Fruit fly (Drosophila melanogaster) whole organism, embryonic: ENCODE data around the gene Cngl.
A peak's percentile ranks its signal among the peaks of the same experiment; 100 is the strongest.

ENCODE experiments used
- ATbp ChIP-seq: fragments of 200-800 bp; sonication (Bioruptor generic); optimal IDR thresholded peaks from 2 replicates; lab custom pipeline; 2017; ENCODE audit warnings: missing biosample characterization, mild to moderate bottlenecking, missing genetic modification characterization, missing genetic modification reagents
- Adf1 ChIP-seq: fragments of 200-800 bp; sonication (Bioruptor generic); IDR thresholded peaks from 2 replicates; pipeline ENCODE4 v1.3.6; 2022; ENCODE audit warnings: missing biosample characterization, missing genetic modification characterization
- BEAF-32 ChIP-seq: fragments of 200-800 bp; sonication (Bioruptor generic); optimal IDR thresholded peaks from 3 replicates; lab custom pipeline; 2017; ENCODE audit warnings: missing biosample characterization, missing genetic modification characterization, mild to moderate bottlenecking, moderate library complexity, missing genetic modification reagents
- Bgb ChIP-seq: fragments of 200-800 bp; sonication (Bioruptor generic); IDR thresholded peaks from 2 replicates; pipeline ENCODE4 v1.3.6; 2022; ENCODE audit warnings: missing biosample characterization, missing genetic modification characterization; ENCODE audit not compliant: partially characterized antibody
- CG10543 ChIP-seq: fragments of 200-800 bp; sonication (Bioruptor generic); optimal IDR thresholded peaks from 3 replicates; lab custom pipeline; 2017; ENCODE audit warnings: missing biosample characterization, mild to moderate bottlenecking, missing genetic modification characterization, moderate library complexity
- CG10959 ChIP-seq: fragments of 200-800 bp; sonication (Bioruptor generic); IDR thresholded peaks from 2 replicates; pipeline ENCODE4 v1.3.6; 2022; ENCODE audit warnings: missing biosample characterization, missing genetic modification characterization
- CG10979 ChIP-seq: fragments of 200-800 bp; sonication (Bioruptor generic); optimal IDR thresholded peaks from 2 replicates; lab custom pipeline; 2018; ENCODE audit warnings: missing biosample characterization, mild to moderate bottlenecking, missing genetic modification characterization, moderate library complexity
- CG11504 ChIP-seq: fragments of 200-800 bp; sonication (Bioruptor generic); optimal IDR thresholded peaks from 3 replicates; lab custom pipeline; 2019; ENCODE audit warnings: missing biosample characterization, mild to moderate bottlenecking, missing genetic modification characterization, moderate library complexity
- CG12104 ChIP-seq: fragments of 200-800 bp; sonication (Bioruptor generic); optimal IDR thresholded peaks from 3 replicates; lab custom pipeline; 2016; ENCODE audit warnings: missing biosample characterization, missing genetic modification characterization
- CG13287 ChIP-seq: fragments of 200-800 bp; sonication (Bioruptor generic); IDR thresholded peaks from 2 replicates; pipeline ENCODE4 v1.3.6; 2022; ENCODE audit warnings: missing biosample characterization, missing genetic modification characterization; ENCODE audit not compliant: partially characterized antibody
- CG14710 ChIP-seq: fragments of 200-800 bp; sonication (Bioruptor generic); optimal IDR thresholded peaks from 3 replicates; lab custom pipeline; 2019; ENCODE audit warnings: missing biosample characterization, mild to moderate bottlenecking, missing genetic modification characterization, moderate library complexity
- CG15514 ChIP-seq: fragments of 200-800 bp; sonication (Bioruptor generic); optimal IDR thresholded peaks from 3 replicates; lab custom pipeline; 2017; ENCODE audit warnings: missing biosample characterization, missing genetic modification characterization, mild to moderate bottlenecking, moderate library complexity, missing genetic modification reagents
- CG16813 ChIP-seq: fragments of 200-800 bp; sonication (Bioruptor generic); IDR thresholded peaks from 3 replicates; pipeline ENCODE4 v1.3.6; 2022; ENCODE audit warnings: missing biosample characterization, missing genetic modification characterization; ENCODE audit not compliant: partially characterized antibody
- CG17385 ChIP-seq: fragments of 200-800 bp; sonication (Bioruptor generic); optimal IDR thresholded peaks from 3 replicates; lab custom pipeline; 2018; ENCODE audit warnings: missing biosample characterization, mild to moderate bottlenecking, missing genetic modification characterization
- CG17612 ChIP-seq: fragments of 200-800 bp; sonication (Bioruptor generic); IDR thresholded peaks from 2 replicates; pipeline ENCODE4 v1.3.6; 2022; ENCODE audit warnings: missing biosample characterization, missing genetic modification characterization
- CG3847 ChIP-seq: fragments of 200-800 bp; sonication (Bioruptor generic); IDR thresholded peaks from 2 replicates; pipeline ENCODE4 v1.3.6; 2022; ENCODE audit warnings: missing biosample characterization, missing genetic modification characterization
- CG3995 ChIP-seq: fragments of 200-800 bp; sonication (Bioruptor generic); optimal IDR thresholded peaks from 3 replicates; lab custom pipeline; 2016; ENCODE audit warnings: missing biosample characterization, missing genetic modification characterization
- CG6854 ChIP-seq: fragments of 200-800 bp; sonication (Bioruptor generic); optimal IDR thresholded peaks from 3 replicates; lab custom pipeline; 2017; ENCODE audit warnings: missing biosample characterization, mild to moderate bottlenecking, missing genetic modification characterization
- CG8290 ChIP-seq, 3 experiments: fragments of 200-800 bp; sonication (Bioruptor generic); optimal IDR thresholded peaks; 2 replicates each; lab custom pipeline; 2016 to 2019; ENCODE audit warnings: missing biosample characterization in 3 of 3, missing genetic modification characterization in 3 of 3, mild to moderate bottlenecking in 2 of 3, moderate library complexity in 1 of 3
- Deaf1 ChIP-seq: fragments of 200-800 bp; optimal IDR thresholded peaks from 3 replicates; lab custom pipeline; 2019; ENCODE audit warnings: missing biosample characterization, mild to moderate bottlenecking, missing genetic modification characterization, moderate library complexity
- Dll ChIP-seq: fragments of 200-800 bp; sonication (Bioruptor generic); IDR thresholded peaks from 4 replicates; pipeline ENCODE4 v1.3.6; 2022; ENCODE audit warnings: missing biosample characterization, missing genetic modification characterization; ENCODE audit not compliant: partially characterized antibody
- Hmr ChIP-seq: fragments of 200-800 bp; sonication (Bioruptor generic); optimal IDR thresholded peaks from 3 replicates; lab custom pipeline; 2017; ENCODE audit warnings: mild to moderate bottlenecking, missing biosample characterization, missing genetic modification reagents, missing genetic modification characterization
- Hr39 ChIP-seq: fragments of >200 bp; optimal IDR thresholded peaks from 2 replicates; lab custom pipeline; 2017
- Mrtf ChIP-seq: fragments of 200-800 bp; sonication (Bioruptor generic); IDR thresholded peaks from 3 replicates; pipeline ENCODE4 v1.3.6; 2022; ENCODE audit warnings: missing biosample characterization, missing genetic modification characterization
- Oli ChIP-seq: fragments of 200-800 bp; sonication (Bioruptor generic); optimal IDR thresholded peaks from 2 replicates; lab custom pipeline; 2018; ENCODE audit warnings: missing biosample characterization, mild to moderate bottlenecking, missing genetic modification characterization, moderate library complexity
- Scr ChIP-seq: fragments of 200-800 bp; sonication (Bioruptor generic); IDR thresholded peaks from 2 replicates; pipeline ENCODE4 v1.3.6; 2022; ENCODE audit warnings: missing biosample characterization, missing genetic modification characterization; ENCODE audit not compliant: partially characterized antibody
- Stat92E ChIP-seq, 3 experiments: fragments of >200 bp in 2 of 3; fragments of 200-800 bp in 1 of 3; sonication (Bioruptor generic) in 1 of 3; optimal IDR thresholded peaks; 2 replicates each; lab custom pipeline; 2017 to 2019; ENCODE audit warnings: missing biosample characterization in 3 of 3, missing genetic modification characterization in 3 of 3, mild to moderate bottlenecking in 1 of 3, moderate library complexity in 1 of 3
- ab ChIP-seq: fragments of 200-800 bp; sonication (Bioruptor generic); optimal IDR thresholded peaks from 2 replicates; lab custom pipeline; 2016; ENCODE audit warnings: missing biosample characterization, missing genetic modification characterization
- amos ChIP-seq: fragments of 200-800 bp; sonication (Bioruptor generic); IDR thresholded peaks from 2 replicates; pipeline ENCODE4 v1.3.6; 2022; ENCODE audit warnings: missing biosample characterization, missing genetic modification characterization; ENCODE audit not compliant: partially characterized antibody
- bbx ChIP-seq: fragments of 200-800 bp; sonication (Bioruptor generic); IDR thresholded peaks from 2 replicates; pipeline ENCODE4 v1.3.6; 2022; ENCODE audit warnings: missing biosample characterization, missing genetic modification characterization; ENCODE audit not compliant: partially characterized antibody
- dm ChIP-seq: fragments of 200-800 bp; sonication (Bioruptor generic); optimal IDR thresholded peaks from 3 replicates; lab custom pipeline; 2016; ENCODE audit warnings: missing biosample characterization, missing genetic modification characterization
- ewg ChIP-seq: fragments of 200-800 bp; sonication (Bioruptor generic); optimal IDR thresholded peaks from 3 replicates; lab custom pipeline; 2017; ENCODE audit warnings: mild to moderate bottlenecking, missing biosample characterization, missing genetic modification reagents, missing genetic modification characterization
- grn ChIP-seq: fragments of 200-800 bp; sonication (Bioruptor generic); optimal IDR thresholded peaks from 3 replicates; lab custom pipeline; 2017; ENCODE audit warnings: missing biosample characterization, missing genetic modification characterization
- knrl ChIP-seq: fragments of 200-800 bp; sonication (Bioruptor generic); IDR thresholded peaks from 3 replicates; pipeline ENCODE4 v1.3.6; 2022; ENCODE audit warnings: missing biosample characterization, missing genetic modification characterization; ENCODE audit not compliant: partially characterized antibody
- mirr ChIP-seq: fragments of 200-800 bp; sonication (Bioruptor generic); optimal IDR thresholded peaks from 3 replicates; lab custom pipeline; 2018; ENCODE audit warnings: missing biosample characterization, mild to moderate bottlenecking, missing genetic modification characterization
- prd ChIP-seq, 3 experiments: fragments of >200 bp in 2 of 3; fragments of 200-800 bp in 1 of 3; sonication (Bioruptor generic) in 1 of 3; optimal IDR thresholded peaks in 2 of 3; IDR thresholded peaks in 1 of 3; 2 replicates in 2 of 3; 3 replicates in 1 of 3; pipeline versions ENCODE4 v1.3.6 to Lab custom; 2017 to 2022; ENCODE audit warnings: missing biosample characterization in 1 of 3, missing genetic modification characterization in 1 of 3
- pzg ChIP-seq: fragments of 200-800 bp; sonication (Bioruptor generic); optimal IDR thresholded peaks from 3 replicates; lab custom pipeline; 2018; ENCODE audit warnings: missing biosample characterization, mild to moderate bottlenecking, missing genetic modification characterization, moderate library complexity
- sc ChIP-seq, 3 experiments: fragments of >200 bp in 2 of 3; fragments of 200-800 bp in 1 of 3; sonication (Bioruptor generic) in 1 of 3; optimal IDR thresholded peaks; 2 replicates in 2 of 3; 3 replicates in 1 of 3; lab custom pipeline; 2017; ENCODE audit warnings: mild to moderate bottlenecking in 1 of 3, missing biosample characterization in 1 of 3, missing genetic modification characterization in 1 of 3, missing genetic modification reagents in 1 of 3
- sd ChIP-seq: fragments of 200-800 bp; sonication (Bioruptor generic); optimal IDR thresholded peaks from 3 replicates; lab custom pipeline; 2018; ENCODE audit warnings: missing biosample characterization, mild to moderate bottlenecking, missing genetic modification characterization, moderate library complexity
- sqz ChIP-seq: fragments of 200-800 bp; sonication (Bioruptor generic); optimal IDR thresholded peaks from 3 replicates; lab custom pipeline; 2018; ENCODE audit warnings: missing biosample characterization, mild to moderate bottlenecking, missing genetic modification characterization
- unc-4 ChIP-seq: fragments of 200-800 bp; sonication (Bioruptor generic); IDR thresholded peaks from 2 replicates; pipeline ENCODE4 v1.3.6; 2022; ENCODE audit warnings: missing biosample characterization, missing genetic modification characterization; ENCODE audit not compliant: partially characterized antibody
- vnd ChIP-seq: fragments of 200-800 bp; sonication (Bioruptor generic); IDR thresholded peaks from 3 replicates; pipeline ENCODE4 v1.3.6; 2022; ENCODE audit warnings: missing biosample characterization, missing genetic modification characterization; ENCODE audit not compliant: partially characterized antibody
- zen2 ChIP-seq: fragments of 200-800 bp; sonication (Bioruptor generic); IDR thresholded peaks from 3 replicates; pipeline ENCODE4 v1.3.6; 2022; ENCODE audit warnings: missing biosample characterization, missing genetic modification characterization; ENCODE audit not compliant: partially characterized antibody

Gene Cngl

dm6 chrX:15401861-15402260 is 39.2 kb downstream of the Cngl start:
- TF ChIP-seq CG8290 (GFP tag; optimal IDR thresholded peaks at IDR 0.05; lab: Kevin White, UChicago), result peak; percentile 92
- peak in 1 of 2 experiments; percentile 24 for TF ChIP-seq CG8290 (tag; optimal IDR thresholded peaks at IDR 0.05; lab: Kevin White, UChicago)
- no peak for TF ChIP-seq CG14710
- TF ChIP-seq CG17612, result peak; percentile 86

DNA sequence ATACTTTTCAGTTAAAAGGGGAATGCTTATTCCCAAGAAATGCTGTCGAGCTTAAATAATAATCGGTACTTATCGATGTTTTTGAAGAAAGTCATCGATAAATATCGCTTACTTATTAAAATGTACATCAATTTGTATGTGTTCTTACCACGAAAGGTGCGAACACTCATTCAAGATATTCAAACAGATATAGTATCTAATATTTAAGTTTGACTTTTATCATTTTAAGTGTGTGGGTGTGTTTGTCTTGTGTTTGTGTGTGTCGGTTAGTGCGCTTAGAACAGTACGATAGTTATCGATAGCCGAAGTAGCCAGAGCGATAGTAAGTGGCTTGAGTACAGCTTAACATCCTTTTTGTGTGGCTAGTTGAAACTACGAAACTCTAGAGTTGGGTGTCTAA is 53.7 kb downstream of the Cngl start:
- TF ChIP-seq amos (peak; percentile 21; the same call in 1 of the 2 replicates), Bgb (GFP tag; lab: Robert Waterston, UW) (no peak), Hr39 (lab: Kevin White, UChicago) (no peak), Dll (peak; percentile 55; the same call in 3 of the 4 replicates), vnd (GFP tag; lab: Robert Waterston, UW) (0 out of 3 replicates have a peak, but pooled peaks have one; percentile 17), grn (GFP tag; lab: Kevin White, UChicago) (no peak), CG16813 (GFP tag; lab: Robert Waterston, UW) (peak; percentile 53; the same call in 2 of the 3 replicates), Stat92E (GFP tag; optimal IDR thresholded peaks at IDR 0.05; lab: Kevin White, UChicago) (no peak), CG10979 (tag; lab: Kevin White, UChicago) (no peak), prd (optimal IDR thresholded peaks at IDR 0.05; lab: Kevin White, UChicago) (no peak), prd (GFP tag; IDR thresholded peaks at IDR 0.05; lab: Robert Waterston, UW) (no peak), CG3995 (GFP tag; lab: Kevin White, UChicago) (no peak), CG10959 (GFP tag; lab: Robert Waterston, UW) (no peak), dm (GFP tag; lab: Kevin White, UChicago) (no peak), unc-4 (GFP tag; lab: Robert Waterston, UW) (peak; percentile 35; the same call in 1 of the 2 replicates), BEAF-32 (peak; percentile 29), knrl (peak; percentile 39; the same call in 2 of the 3 replicates), CG13287 (0 out of 2 replicates have a peak, but pooled peaks have one; percentile 22), Scr (GFP tag; lab: Robert Waterston, UW) (peak; percentile 50; the same call in 1 of the 2 replicates), CG12104 (no peak), sc (optimal IDR thresholded peaks at IDR 0.05; lab: Kevin White, UChicago) (no peak), sc (GFP tag; optimal IDR thresholded peaks at IDR 0.05; lab: Kevin White, UChicago) (no peak)
- TF ChIP-seq, all 482 proteins: peak for 9

DNA sequence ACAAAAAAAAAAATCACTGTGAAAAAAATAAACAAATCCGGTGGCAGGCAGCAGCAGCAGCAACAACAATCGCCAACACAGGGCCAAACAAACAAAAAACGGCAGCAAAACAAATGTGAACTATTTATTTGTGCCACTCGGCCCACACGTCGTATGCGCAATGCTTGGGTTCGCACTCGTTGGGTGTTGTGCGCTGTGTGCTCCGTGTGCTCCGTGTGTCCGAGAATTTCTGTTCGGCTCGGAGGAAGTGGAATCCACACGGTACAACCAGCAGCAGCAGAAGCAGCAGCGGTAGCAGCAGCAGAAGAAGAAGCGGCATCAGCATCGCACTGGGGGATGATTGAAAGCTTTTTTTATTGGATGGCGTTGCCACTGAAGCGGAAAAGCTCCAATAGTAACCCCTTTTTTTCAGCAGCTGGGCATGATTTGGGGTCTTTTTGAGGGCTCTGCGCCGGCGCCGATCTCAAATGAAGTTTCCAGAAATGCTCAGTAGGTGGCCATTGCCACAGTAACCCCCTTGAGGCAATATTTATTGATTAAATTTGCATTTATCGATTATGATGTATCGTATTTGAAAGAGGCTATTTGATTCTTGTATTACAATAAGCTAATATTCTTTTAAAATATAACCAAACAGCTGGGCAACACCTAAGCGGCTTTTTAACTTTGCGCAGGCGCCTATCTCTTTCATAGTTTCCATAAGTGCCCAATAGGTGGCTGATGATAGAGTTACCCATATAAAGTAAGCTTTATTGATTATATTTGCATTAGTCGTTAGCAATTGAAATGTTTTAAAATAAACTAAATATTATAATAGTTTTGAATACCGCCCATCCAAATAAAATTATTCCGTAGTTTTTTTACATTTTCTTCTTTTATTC is 55.6 kb downstream of the Cngl start, which contains the start of gene CG9164:
TSS of gene CG9164 (minus strand) at position 266 of the 881 bp plus-strand sequence.
- no peak for TF ChIP-seq Mrtf (GFP tag; lab: Robert Waterston, UW)
- TF ChIP-seq sd (tag; lab: Kevin White, UChicago), result no peak
- TF ChIP-seq CG15514 (GFP tag; lab: Kevin White, UChicago), result peak; percentile 4
- TF ChIP-seq Oli (tag; lab: Kevin White, UChicago), result no peak
- TF ChIP-seq ab (GFP tag; lab: Kevin White, UChicago), result no peak
- peak; percentile 27; the same call in 1 of the 2 replicates for TF ChIP-seq amos
- TF ChIP-seq Adf1 (GFP tag; lab: Robert Waterston, UW), result peak; percentile 77
- no peak for TF ChIP-seq mirr (GFP tag; lab: Kevin White, UChicago)
- TF ChIP-seq CG6854 (GFP tag; lab: Kevin White, UChicago), result no peak
- peak; percentile 58 for TF ChIP-seq CG10543 (GFP tag; lab: Kevin White, UChicago)
- TF ChIP-seq CG3847 (GFP tag; lab: Robert Waterston, UW), result no peak
- TF ChIP-seq zen2, result no peak
- peak; percentile 34 for TF ChIP-seq CG17385 (GFP tag; lab: Kevin White, UChicago)
- no peak for TF ChIP-seq ATbp
- TF ChIP-seq Deaf1 (tag; lab: Kevin White, UChicago), result peak; percentile 74
- TF ChIP-seq CG11504, result no peak
- TF ChIP-seq sqz (GFP tag; lab: Kevin White, UChicago), result peak; percentile 1
- TF ChIP-seq Hmr (GFP tag; lab: Kevin White, UChicago), result peak; percentile 31
- TF ChIP-seq bbx (GFP tag; lab: Robert Waterston, UW), result peak; percentile 38; the same call in 1 of the 2 replicates
- peak; percentile 17 for TF ChIP-seq pzg (GFP tag; lab: Kevin White, UChicago)
- TF ChIP-seq ewg (GFP tag; lab: Kevin White, UChicago), result peak; percentile 98
